Worm (Caenorhabditis elegans) whole organism, L4/young adult: ENCODE data around the gene cyp-42A1.

Experiments used
- W03F9.2 ChIP-seq: fragments of 150-350 bp; optimal IDR thresholded peaks from 2 replicates; lab custom pipeline; 2014; ENCODE audit warnings: missing biosample characterization, missing genetic modification characterization
- him-1 ChIP-seq: sonication (generic microtip); optimal IDR thresholded peaks from 2 replicates; lab custom pipeline; 2016; ENCODE audit warnings: missing genotype, missing genetic modification reagents, missing genetic modification characterization, missing compliant biosample characterization

ce11 chrV:18931279-18931678 is 19.4 kb downstream of the cyp-42A1 start, which contains the start of gene ptr-22:
- TF ChIP-seq him-1 (tag; lab: Kevin White, UChicago) (no peak), W03F9.2 (tag; lab: Kevin White, UChicago) (no peak)
